Worm (Caenorhabditis elegans): ENCODE results near the gene C33A11.2.

C33A11.2 gene

ce11 chrX:15321791-15322190 lies 44.0 kb upstream of the C33A11.2 start (continued):
- TF ChIP-seq F23B12.7 (tag; optimal IDR thresholded peaks at IDR 0.05; ENCODE audit: insufficient read depth) (no peak), nhr-90 (tag; optimal IDR thresholded peaks at IDR 0.05) (no peak), F57C9.4 (tag; optimal IDR thresholded peaks at IDR 0.05) (no peak), ekl-4 (GFP tag; IDR thresholded peaks at IDR 0.05) (no peak), dpl-1 (GFP tag; optimal IDR thresholded peaks at IDR 0.05) (no peak), T26A5.8 (tag; optimal IDR thresholded peaks at IDR 0.05) (no peak)

ce11 chrX:15325709-15326108 lies 40.1 kb upstream of the C33A11.2 start, which contains the start of gene Y15E3A.3:
Gene Y15E3A.3, minus strand, starts transcription at chrX:15325809.
- no peak for TF ChIP-seq madf-6 (GFP tag; IDR thresholded peaks at IDR 0.05)
- TF ChIP-seq unc-130 (GFP tag; optimal IDR thresholded peaks at IDR 0.05): no peak
- TF ChIP-seq dpff-1 (tag; optimal IDR thresholded peaks at IDR 0.05): no peak
- TF ChIP-seq ceh-40 (GFP tag; IDR thresholded peaks at IDR 0.05): no peak
- no peak for TF ChIP-seq zim-3 (tag; optimal IDR thresholded peaks at IDR 0.05)
- no peak for TF ChIP-seq aptf-2 (GFP tag; conservative IDR thresholded peaks at IDR 0.05)
- no peak for TF ChIP-seq lin-54 (GFP tag; optimal IDR thresholded peaks at IDR 0.05)
- no peak for TF ChIP-seq K12H6.12 (tag; optimal IDR thresholded peaks at IDR 0.05)

ce11 chrX:15327238-15327637 lies 38.6 kb upstream of the C33A11.2 start:
- TF ChIP-seq ztf-26 (tag; optimal IDR thresholded peaks at IDR 0.05): peak; percentile 8
- TF ChIP-seq chd-7 (tag; optimal IDR thresholded peaks at IDR 0.05): no peak

- no peak for TF ChIP-seq B0035.1 (tag; optimal IDR thresholded peaks at IDR 0.05)
- TF ChIP-seq dpl-1 (GFP tag; optimal IDR thresholded peaks at IDR 0.05): no peak
- TF ChIP-seq gei-17 (GFP tag; optimal IDR thresholded peaks at IDR 0.05): no peak
- no peak for TF ChIP-seq D2030.7 (GFP tag; IDR thresholded peaks at IDR 0.05)
- no peak for TF ChIP-seq rcor-1 (GFP tag; IDR thresholded peaks at IDR 0.05)
- TF ChIP-seq ets-4 (GFP tag; optimal IDR thresholded peaks at IDR 0.05): no peak
- no peak for TF ChIP-seq F55B11.4 (tag; optimal IDR thresholded peaks at IDR 0.05; ENCODE audit: borderline replicate concordance, insufficient read depth)
- no peak for TF ChIP-seq madf-3 (GFP tag; IDR thresholded peaks at IDR 0.05)
- TF ChIP-seq F52B5.7 (tag; optimal IDR thresholded peaks at IDR 0.05): no peak
- no peak for TF ChIP-seq C06A6.2 (GFP tag; conservative IDR thresholded peaks at IDR 0.05)
- no peak for TF ChIP-seq dox-1 (GFP tag; IDR thresholded peaks at IDR 0.05)
- no peak for TF ChIP-seq nhr-179 (tag; optimal IDR thresholded peaks at IDR 0.05)
- TF ChIP-seq ama-1 (optimal IDR thresholded peaks at IDR 0.05): no peak
- TF ChIP-seq ama-1 (GFP tag; optimal IDR thresholded peaks at IDR 0.05): no peak
- no peak for TF ChIP-seq attf-5 (GFP tag; optimal IDR thresholded peaks at IDR 0.05)
- no peak for TF ChIP-seq B0336.3 (GFP tag; IDR thresholded peaks at IDR 0.05)
- no peak for TF ChIP-seq cebp-1 (GFP tag; IDR thresholded peaks at IDR 0.05)
- no peak for TF ChIP-seq cebp-1 (tag; optimal IDR thresholded peaks at IDR 0.05)
These were observed 37.4 kb upstream of the C33A11.2 start for ce11 chrX:15328343-15328742.

ce11 chrX:15330664-15331063 lies 35.1 kb upstream of the C33A11.2 start, which contains the start of gene Y15E3A.4:
Gene Y15E3A.4, plus strand, starts transcription at chrX:15330964.
- no peak for TF ChIP-seq hlh-26 (GFP tag; conservative IDR thresholded peaks at IDR 0.05)
- no peak for TF ChIP-seq ama-1 (optimal IDR thresholded peaks at IDR 0.05)
- TF ChIP-seq ama-1 (GFP tag; optimal IDR thresholded peaks at IDR 0.05): no peak
- no peak for TF ChIP-seq tlf-1 (GFP tag; optimal IDR thresholded peaks at IDR 0.05)
- no peak for TF ChIP-seq somi-1 (GFP tag; optimal IDR thresholded peaks at IDR 0.05)
